Worm (Caenorhabditis elegans) whole organism, L2 larva: ENCODE data around the gene F41G3.18.

Experiments used
- aly-2 ChIP-seq: fragments of 150-350 bp; optimal IDR thresholded peaks from 2 replicates; lab custom pipeline; 2014; ENCODE audit warnings: missing biosample characterization, missing genetic modification characterization
- crh-2 ChIP-seq: sonication (generic microtip); optimal IDR thresholded peaks from 2 replicates; lab custom pipeline; 2017; ENCODE audit warnings: missing biosample characterization, missing genetic modification characterization
- egl-27 ChIP-seq: sonication (generic microtip); optimal IDR thresholded peaks from 3 replicates; lab custom pipeline; 2017; ENCODE audit warnings: missing biosample characterization, missing genetic modification reagents, missing genetic modification characterization
- lsy-2 ChIP-seq, 2 experiments: fragments of 150-350 bp in 1 of 2; sonication (generic microtip) in 1 of 2; optimal IDR thresholded peaks; 2 replicates each; lab custom pipeline; 2014 to 2017; ENCODE audit warnings: missing biosample characterization in 2 of 2, missing genetic modification characterization in 2 of 2
- mbf-1 ChIP-seq: sonication (generic microtip); optimal IDR thresholded peaks from 2 replicates; lab custom pipeline; 2017; ENCODE audit warnings: missing biosample characterization, missing genetic modification characterization
- mdl-1 ChIP-seq, 2 experiments: fragments of 150-350 bp in 1 of 2; sonication (generic microtip) in 1 of 2; optimal IDR thresholded peaks; 2 replicates each; lab custom pipeline; 2017; ENCODE audit warnings: missing biosample characterization in 2 of 2, missing genetic modification characterization in 2 of 2
- nhr-12 ChIP-seq: fragments of 150-350 bp; optimal IDR thresholded peaks from 2 replicates; lab custom pipeline; 2014; ENCODE audit warnings: missing biosample characterization, missing genetic modification characterization
- snpc-4 ChIP-seq: fragments of 150-350 bp; optimal IDR thresholded peaks from 2 replicates; lab custom pipeline; 2014; ENCODE audit warnings: missing biosample characterization, missing genetic modification characterization
- unc-62 ChIP-seq: fragments of 150-350 bp; optimal IDR thresholded peaks from 2 replicates; lab custom pipeline; 2014; ENCODE audit warnings: missing biosample characterization, missing genetic modification reagents, missing genetic modification characterization
- ztf-11 ChIP-seq: sonication (generic microtip); optimal IDR thresholded peaks from 2 replicates; lab custom pipeline; 2017; ENCODE audit warnings: missing biosample characterization, missing genetic modification characterization
- ztf-4 ChIP-seq: fragments of 150-350 bp; optimal IDR thresholded peaks from 2 replicates; lab custom pipeline; 2014; ENCODE audit warnings: missing biosample characterization, missing genetic modification characterization

DNA sequence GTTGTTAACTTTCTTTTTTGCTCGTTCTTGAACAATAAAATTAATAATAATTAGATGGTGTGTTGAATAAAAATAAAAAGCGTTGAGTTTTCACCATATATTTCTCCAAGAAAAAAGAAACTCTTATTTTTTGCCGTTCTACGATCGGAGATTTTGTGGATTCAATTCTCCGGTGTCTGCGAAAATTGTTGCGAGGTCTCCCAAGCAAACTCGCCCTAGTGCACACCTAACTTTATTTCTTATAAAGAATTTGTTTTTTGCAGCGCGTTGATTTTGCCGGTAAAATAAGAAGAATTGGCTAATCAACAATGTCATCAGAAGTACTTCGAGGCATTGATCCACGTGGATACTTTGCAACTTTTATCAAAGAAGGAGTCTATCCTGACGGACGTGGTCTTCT is 26.7 kb upstream of the F41G3.18 start, which contains the start of gene exos-8:
- TF ChIP-seq snpc-4 (tag; lab: Kevin White, UChicago) (no peak), egl-27 (tag; lab: Kevin White, UChicago) (no peak), crh-2 (tag; lab: Kevin White, UChicago) (peak; percentile 48), mbf-1 (tag; lab: Kevin White, UChicago) (no peak), ztf-4 (tag; lab: Kevin White, UChicago) (no peak), lsy-2 (tag; optimal IDR thresholded peaks at IDR 0.05; lab: Kevin White, UChicago) (peak in 1 of 2 experiments; percentile 71), nhr-12 (tag; lab: Kevin White, UChicago) (no peak), aly-2 (tag; lab: Kevin White, UChicago) (no peak), ztf-11 (tag; lab: Kevin White, UChicago) (no peak), mdl-1 (tag; optimal IDR thresholded peaks at IDR 0.05; lab: Kevin White, UChicago) (no peak), unc-62 (GFP tag; lab: Kevin White, UChicago) (no peak)
